Worm (Caenorhabditis elegans) whole organism, mixed stage, embryonic: ENCODE measurements around the gene D1022.9.

Source experiments
- ceh-39 ChIP-seq: fragments of 150-350 bp; optimal IDR thresholded peaks from 2 replicates; lab custom pipeline; 2014; ENCODE audit warnings: missing biosample characterization, missing genetic modification characterization
- elt-1 ChIP-seq: sonication (generic microtip); optimal IDR thresholded peaks from 2 replicates; lab custom pipeline; 2017; ENCODE audit warnings: missing genetic modification characterization, mild to moderate bottlenecking, missing compliant biosample characterization, antibody characterized with exemption, moderate library complexity, borderline replicate concordance; ENCODE audit not compliant: insufficient read depth
- elt-3 ChIP-seq: fragments of 150-350 bp; optimal IDR thresholded peaks from 2 replicates; lab custom pipeline; 2014; ENCODE audit warnings: missing biosample characterization, missing genetic modification characterization
- mab-5 ChIP-seq: fragments of 150-350 bp; optimal IDR thresholded peaks from 2 replicates; lab custom pipeline; 2014; ENCODE audit warnings: missing biosample characterization, missing genetic modification characterization
- nhr-2 ChIP-seq: fragments of 150-350 bp; optimal IDR thresholded peaks from 2 replicates; lab custom pipeline; 2014; ENCODE audit warnings: missing biosample characterization, missing genetic modification characterization
- nhr-237 ChIP-seq: fragments of 150-350 bp; optimal IDR thresholded peaks from 2 replicates; lab custom pipeline; 2014; ENCODE audit warnings: missing biosample characterization, missing genetic modification characterization
- nhr-76 ChIP-seq: sonication (generic microtip); optimal IDR thresholded peaks from 2 replicates; lab custom pipeline; 2017; ENCODE audit warnings: missing biosample characterization, missing genetic modification characterization
- pha-4 ChIP-seq: fragments of 150-350 bp; optimal IDR thresholded peaks from 2 replicates; lab custom pipeline; 2018; ENCODE audit warnings: missing biosample characterization, missing genetic modification reagents, missing genetic modification characterization
- snpc-4 ChIP-seq: fragments of 150-350 bp; optimal IDR thresholded peaks from 2 replicates; lab custom pipeline; 2014; ENCODE audit warnings: missing biosample characterization, missing genetic modification characterization
- unc-62 ChIP-seq: fragments of 150-350 bp; optimal IDR thresholded peaks from 2 replicates; lab custom pipeline; 2014; ENCODE audit warnings: missing biosample characterization, missing genetic modification reagents, missing genetic modification characterization
- ztf-11 ChIP-seq: fragments of 150-350 bp; optimal IDR thresholded peaks from 2 replicates; lab custom pipeline; 2014; ENCODE audit warnings: missing biosample characterization, missing genetic modification characterization

DNA sequence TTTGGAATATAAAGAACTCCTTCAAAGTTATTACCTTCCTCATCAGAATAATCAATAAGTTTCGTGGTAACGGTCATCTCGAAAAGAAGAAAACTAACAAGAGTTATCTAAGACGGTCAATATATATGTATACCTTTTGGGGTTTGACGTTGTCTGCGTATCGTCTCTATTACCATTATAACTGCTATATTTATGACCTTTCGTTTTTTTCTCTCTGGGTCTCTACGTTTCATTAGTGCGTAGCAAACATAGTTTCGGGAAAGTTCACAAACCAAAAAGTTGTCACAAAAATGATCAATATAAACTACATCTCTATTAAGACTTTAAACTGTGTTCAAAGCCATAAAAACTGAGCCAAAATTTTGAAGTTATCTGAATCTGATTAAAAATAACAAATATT, 32.3 kb downstream of the D1022.9 start, which contains the start of gene D1022.4:
- TF ChIP-seq elt-1 (tag; lab: Kevin White, UChicago): no peak
- no peak for TF ChIP-seq unc-62 (GFP tag; lab: Kevin White, UChicago)
- TF ChIP-seq mab-5: no peak
- TF ChIP-seq elt-3 (tag; lab: Kevin White, UChicago): no peak
- no peak for TF ChIP-seq nhr-76 (tag; lab: Kevin White, UChicago)
- TF ChIP-seq ztf-11: no peak
- TF ChIP-seq pha-4 (tag; lab: Kevin White, UChicago): no peak
- TF ChIP-seq ceh-39 (tag; lab: Kevin White, UChicago): no peak
- TF ChIP-seq nhr-237 (tag; lab: Kevin White, UChicago): no peak
- TF ChIP-seq snpc-4 (tag; lab: Kevin White, UChicago): no peak
- TF ChIP-seq nhr-2 (tag; lab: Kevin White, UChicago): no peak
